Worm (Caenorhabditis elegans): Measurements from ENCODE around the gene lbp-8.
A peak's percentile ranks its signal among the peaks of the same experiment; 100 is the strongest.

lbp-8 gene

ce11 chrV:13906166-13906565, 15.6 kb downstream of the lbp-8 start, which contains the start of gene stdh-1:
TSS of gene stdh-1 (plus strand) at chrV:13906492.
- TF ChIP-seq hmg-1.2 (GFP tag; IDR thresholded peaks at IDR 0.05), result peak; percentile 62; the same call in 1 of the 2 replicates
- peak; percentile 6 for TF ChIP-seq nhr-80 (tag; optimal IDR thresholded peaks at IDR 0.05)
- TF ChIP-seq snpc-1.3 (tag; optimal IDR thresholded peaks at IDR 0.05; ENCODE audit: insufficient read depth), result no peak

- no peak for TF ChIP-seq ztf-6 (GFP tag; IDR thresholded peaks at IDR 0.05)
- peak; percentile 41 for TF ChIP-seq ceh-27 (GFP tag; optimal IDR thresholded peaks at IDR 0.05)
- no peak for TF ChIP-seq F23B12.7 (tag; optimal IDR thresholded peaks at IDR 0.05; ENCODE audit: insufficient read depth)
- TF ChIP-seq T26A5.8 (tag; optimal IDR thresholded peaks at IDR 0.05), result no peak
- TF ChIP-seq ceh-79 (tag; optimal IDR thresholded peaks at IDR 0.05), result no peak
- TF ChIP-seq cebp-1 (GFP tag; IDR thresholded peaks at IDR 0.05), result peak; percentile 77
- peak; percentile 94 for TF ChIP-seq cebp-1 (tag; optimal IDR thresholded peaks at IDR 0.05)
- TF ChIP-seq sea-2 (GFP tag; IDR thresholded peaks at IDR 0.05), result peak; percentile 22; the same call in 1 of the 2 replicates
- peak; percentile 54; the same call in 1 of the 2 replicates for TF ChIP-seq ceh-100 (GFP tag; IDR thresholded peaks at IDR 0.05)
- TF ChIP-seq fkh-3 (tag; optimal IDR thresholded peaks at IDR 0.05), result no peak
- TF ChIP-seq tbp1 (GFP tag; optimal IDR thresholded peaks at IDR 0.05), result peak; percentile 71
- peak; percentile 67 for TF ChIP-seq athp-1 (tag; optimal IDR thresholded peaks at IDR 0.05)
- no peak; the same call in 1 of the 2 replicates for TF ChIP-seq madf-6 (GFP tag; IDR thresholded peaks at IDR 0.05)
- peak; percentile 71 for TF ChIP-seq attf-6 (GFP tag; IDR thresholded peaks at IDR 0.05)
- peak; percentile 91 for TF ChIP-seq lin-26 (GFP tag; IDR thresholded peaks at IDR 0.05)
- 0 out of 2 replicates have a peak, but pooled peaks have one; percentile 16 for TF ChIP-seq attf-3 (GFP tag; conservative IDR thresholded peaks at IDR 0.05)
- TF ChIP-seq snpc-4 (GFP tag; optimal IDR thresholded peaks at IDR 0.05), result no peak
- peak in 1 of 4 experiments; percentile 34 for TF ChIP-seq snpc-4 (tag; optimal IDR thresholded peaks at IDR 0.05)
- TF ChIP-seq F37B4.10 (GFP tag; IDR thresholded peaks at IDR 0.05), result peak; percentile 93; the same call in 1 of the 2 replicates
- no peak for TF ChIP-seq B0261.1 (tag; optimal IDR thresholded peaks at IDR 0.05)
- peak; percentile 95 for TF ChIP-seq Y53G8AR.9 (GFP tag; conservative IDR thresholded peaks at IDR 0.05)
- TF ChIP-seq nhr-27 (tag; optimal IDR thresholded peaks at IDR 0.05), result no peak
- TF ChIP-seq F10E7.11 (tag; optimal IDR thresholded peaks at IDR 0.05), result peak; percentile 65
- peak; percentile 91 for TF ChIP-seq ama-1 (optimal IDR thresholded peaks at IDR 0.05)
- TF ChIP-seq ama-1 (GFP tag; optimal IDR thresholded peaks at IDR 0.05), result no peak
- TF ChIP-seq Y53F4B.3 (GFP tag; IDR thresholded peaks at IDR 0.05), result no peak; the same call in 1 of the 2 replicates
- TF ChIP-seq F55B11.4 (tag; optimal IDR thresholded peaks at IDR 0.05; ENCODE audit: borderline replicate concordance, insufficient read depth), result no peak
- no peak for TF ChIP-seq ztf-18 (tag; optimal IDR thresholded peaks at IDR 0.05)
- TF ChIP-seq nfya-2 (GFP tag; IDR thresholded peaks at IDR 0.05), result no peak
- no peak for TF ChIP-seq tbx-9 (tag; optimal IDR thresholded peaks at IDR 0.05; ENCODE audit: borderline replicate concordance)
- TF ChIP-seq D2030.7 (GFP tag; IDR thresholded peaks at IDR 0.05), result no peak; the same call in 1 of the 2 replicates
- peak; percentile 22 for TF ChIP-seq lin-40 (tag; optimal IDR thresholded peaks at IDR 0.05)
- TF ChIP-seq sdz-38 (tag; optimal IDR thresholded peaks at IDR 0.05), result no peak
- no peak for TF ChIP-seq F39B2.1 (GFP tag; IDR thresholded peaks at IDR 0.05)
- no peak for TF ChIP-seq ceh-91 (GFP tag; IDR thresholded peaks at IDR 0.05)
- TF ChIP-seq madf-3 (GFP tag; IDR thresholded peaks at IDR 0.05), result peak; percentile 69
- peak; percentile 61; the same call in 1 of the 2 replicates for TF ChIP-seq pbrm-1 (GFP tag; IDR thresholded peaks at IDR 0.05)
- TF ChIP-seq lsl-1 (GFP tag; optimal IDR thresholded peaks at IDR 0.05), result no peak
- peak; percentile 94 for TF ChIP-seq nhr-90 (tag; optimal IDR thresholded peaks at IDR 0.05)
- peak; percentile 74 for TF ChIP-seq C06A6.2 (GFP tag; conservative IDR thresholded peaks at IDR 0.05)
- TF ChIP-seq mes-4 (tag; optimal IDR thresholded peaks at IDR 0.05), result no peak
- TF ChIP-seq Y95B8A.8 (GFP tag; IDR thresholded peaks at IDR 0.05), result peak; percentile 88
- peak; percentile 78 for TF ChIP-seq F57C9.4 (tag; optimal IDR thresholded peaks at IDR 0.05)
- no peak for TF ChIP-seq aptf-2 (GFP tag; conservative IDR thresholded peaks at IDR 0.05)
Observed at ce11 chrV:13907557-13908104, 17.1 kb downstream of the lbp-8 start.
